Fruit fly (Drosophila melanogaster): ENCODE measurements around the gene CG16953.

dm6 chr3R:20586409-20586808 lies 776 bp upstream of the CG16953 start:
- TF ChIP-seq psq (optimal IDR thresholded peaks at IDR 0.05): no peak
- TF ChIP-seq Myc (optimal IDR thresholded peaks at IDR 0.05): no peak
- no peak for TF ChIP-seq h (optimal IDR thresholded peaks at IDR 0.05)
- TF ChIP-seq Sin3A (optimal IDR thresholded peaks at IDR 0.05): no peak
- TF ChIP-seq ttk (optimal IDR thresholded peaks at IDR 0.05): no peak
- TF ChIP-seq insv (optimal IDR thresholded peaks at IDR 0.05): no peak
